ENCODE assay signal across 3 worm cellular contexts in genomic region chrV:14655689-14656088, ce11.
TF ChIP-seq lines count a peak whose summit lies in the region.

No protein-coding gene starts in this region.

TF ChIP-seq in whole organism, L1 larva, 84 proteins besides CTCF, POLR2A, EP300 and RAD21:
- TF ChIP-seq lsy-2 (tag; optimal IDR thresholded peaks at IDR 0.05; lab: Kevin White, UChicago), result peak in 1 of 2 experiments; percentile 15
- TF ChIP-seq fkh-4 (tag; optimal IDR thresholded peaks at IDR 0.05; lab: Kevin White, UChicago; ENCODE audit: borderline replicate concordance), result no peak
- TF ChIP-seq irx-1 (tag; optimal IDR thresholded peaks at IDR 0.05; lab: Kevin White, UChicago), result no peak
- no peak for TF ChIP-seq C34B4.2 (tag; optimal IDR thresholded peaks at IDR 0.05; lab: Kevin White, UChicago)
- no peak for TF ChIP-seq C16A3.4 (tag; optimal IDR thresholded peaks at IDR 0.05; lab: Kevin White, UChicago)
- no peak for TF ChIP-seq xbp-1 (tag; optimal IDR thresholded peaks at IDR 0.05; lab: Kevin White, UChicago)
- TF ChIP-seq mab-9 (GFP tag; IDR thresholded peaks at IDR 0.05; lab: Robert Waterston, UW), result no peak
- peak; percentile 48 for TF ChIP-seq blmp-1 (tag; optimal IDR thresholded peaks at IDR 0.05; lab: Kevin White, UChicago)
- TF ChIP-seq sup-37 (GFP tag; optimal IDR thresholded peaks at IDR 0.05; lab: Kevin White, UChicago), result no peak
- no peak for TF ChIP-seq ces-1 (GFP tag; optimal IDR thresholded peaks at IDR 0.05; lab: Kevin White, UChicago)
- no peak for TF ChIP-seq ceh-90 (tag; optimal IDR thresholded peaks at IDR 0.05; lab: Kevin White, UChicago)
- TF ChIP-seq lin-39 (tag; optimal IDR thresholded peaks at IDR 0.05; lab: Kevin White, UChicago), result no peak
- TF ChIP-seq hlh-17 (GFP tag; optimal IDR thresholded peaks at IDR 0.05; lab: Kevin White, UChicago; ENCODE audit: borderline replicate concordance), result no peak
- no peak for TF ChIP-seq Y116A8C.19 (tag; optimal IDR thresholded peaks at IDR 0.05; lab: Kevin White, UChicago; ENCODE audit: borderline replicate concordance)
- TF ChIP-seq mep-1 (tag; optimal IDR thresholded peaks at IDR 0.05; lab: Kevin White, UChicago), result no peak
- no peak for TF ChIP-seq grh-1 (GFP tag; IDR thresholded peaks at IDR 0.05; lab: Robert Waterston, UW)
- TF ChIP-seq elt-3 (tag; optimal IDR thresholded peaks at IDR 0.05; lab: Kevin White, UChicago), result peak in 1 of 6 experiments; percentile 53
- no peak for TF ChIP-seq rnt-1 (tag; optimal IDR thresholded peaks at IDR 0.05; lab: Kevin White, UChicago)
- no peak for TF ChIP-seq ceh-88 (GFP tag; IDR thresholded peaks at IDR 0.05; lab: Robert Waterston, UW)
- TF ChIP-seq lin-35 (GFP tag; optimal IDR thresholded peaks at IDR 0.05; lab: Kevin White, UChicago), result peak in 1 of 2 experiments; percentile 26
- no peak for TF ChIP-seq hlh-4 (tag; optimal IDR thresholded peaks at IDR 0.05; lab: Kevin White, UChicago)
- TF ChIP-seq dpl-1 (GFP tag; optimal IDR thresholded peaks at IDR 0.05; lab: Kevin White, UChicago), result no peak

TF ChIP-seq in whole organism, L2 larva, 48 proteins besides CTCF, POLR2A, EP300 and RAD21:
- TF ChIP-seq ztf-11 (tag; optimal IDR thresholded peaks at IDR 0.05; lab: Kevin White, UChicago) (no peak), Y55F3AM.14 (GFP tag; optimal IDR thresholded peaks at IDR 0.05; lab: Kevin White, UChicago) (no peak), nhr-21 (tag; optimal IDR thresholded peaks at IDR 0.05; lab: Kevin White, UChicago) (no peak), crh-2 (tag; optimal IDR thresholded peaks at IDR 0.05; lab: Kevin White, UChicago) (no peak), blmp-1 (tag; optimal IDR thresholded peaks at IDR 0.05; lab: Kevin White, UChicago; ENCODE audit: insufficient read depth) (peak; percentile 29), nhr-129 (tag; optimal IDR thresholded peaks at IDR 0.05; lab: Kevin White, UChicago) (no peak), unc-55 (GFP tag; optimal IDR thresholded peaks at IDR 0.05; lab: Kevin White, UChicago) (no peak), nhr-25 (tag; optimal IDR thresholded peaks at IDR 0.05; lab: Kevin White, UChicago) (peak; percentile 47), nhr-12 (tag; optimal IDR thresholded peaks at IDR 0.05; lab: Kevin White, UChicago) (no peak)

TF ChIP-seq in whole organism, L4 larva, 104 proteins besides CTCF, POLR2A, EP300 and RAD21:
- TF ChIP-seq Y48G9A.11 (GFP tag; IDR thresholded peaks at IDR 0.05; lab: Robert Waterston, UW) (no peak), daf-19 (GFP tag; conservative IDR thresholded peaks at IDR 0.05; lab: Robert Waterston, UW) (no peak), nhr-28 (tag; optimal IDR thresholded peaks at IDR 0.05; lab: Kevin White, UChicago) (peak; percentile 20), pqm-1 (tag; optimal IDR thresholded peaks at IDR 0.05; lab: Kevin White, UChicago) (no peak), zfp-3 (GFP tag; conservative IDR thresholded peaks at IDR 0.05; lab: Robert Waterston, UW) (no peak), ceh-82 (tag; optimal IDR thresholded peaks at IDR 0.05; lab: Kevin White, UChicago) (no peak), F10B5.3 (tag; optimal IDR thresholded peaks at IDR 0.05; lab: Kevin White, UChicago) (no peak), hlh-30 (tag; optimal IDR thresholded peaks at IDR 0.05; lab: Kevin White, UChicago; ENCODE audit: insufficient read depth) (peak; percentile 70)

Comparison
In these comparisons a context has a peak if more than half of its experiments do, and no peak if none do; other contexts are left out.
1. Of the 29 proteins assayed by ChIP-seq in both whole organism, L4 larva and whole organism, L1 larva: peak only in whole organism, L4 larva: nhr-28; only in whole organism, L1 larva: none; in both: none; in neither: 27; mixed calls (peak in some experiments, not most) for 1.